Fruit fly (Drosophila melanogaster): Measurements from ENCODE around the gene Acp98AB.

The Acp98AB gene

dm6 chr3R:27661389-27661788 is 33.3 kb upstream of the Acp98AB start:
- TF ChIP-seq Mnt (GFP tag; optimal IDR thresholded peaks at IDR 0.05) (no peak), tj (GFP tag; optimal IDR thresholded peaks at IDR 0.05) (no peak), cnc (optimal IDR thresholded peaks at IDR 0.05) (no peak)

dm6 chr3R:27661971-27662489 is 32.7 kb upstream of the Acp98AB start, which contains the start of gene unc80:
unc80 (plus strand) TSS chr3R:27662439.
- TF ChIP-seq CG5204 (GFP tag; optimal IDR thresholded peaks at IDR 0.05), result peak; percentile 57
- no peak for TF ChIP-seq cnc (optimal IDR thresholded peaks at IDR 0.05)
- no peak for TF ChIP-seq Mnt (GFP tag; optimal IDR thresholded peaks at IDR 0.05)
- TF ChIP-seq ovo (GFP tag; optimal IDR thresholded peaks at IDR 0.05), result no peak
- no peak for TF ChIP-seq pad (GFP tag; optimal IDR thresholded peaks at IDR 0.05)
- TF ChIP-seq CG33017 (tag; optimal IDR thresholded peaks at IDR 0.05), result no peak
- TF ChIP-seq CG7045 (GFP tag; optimal IDR thresholded peaks at IDR 0.05), result peak; percentile 41
- TF ChIP-seq toe (GFP tag; optimal IDR thresholded peaks at IDR 0.05), result peak; percentile 40

- TF ChIP-seq kay (GFP tag; ENCODE audit: borderline replicate concordance) (no peak), Mnt (GFP tag; optimal IDR thresholded peaks at IDR 0.05) (peak; percentile 40)
Observed at dm6 chr3R:27662857-27663256, 31.8 kb upstream of the Acp98AB start.

DNA sequence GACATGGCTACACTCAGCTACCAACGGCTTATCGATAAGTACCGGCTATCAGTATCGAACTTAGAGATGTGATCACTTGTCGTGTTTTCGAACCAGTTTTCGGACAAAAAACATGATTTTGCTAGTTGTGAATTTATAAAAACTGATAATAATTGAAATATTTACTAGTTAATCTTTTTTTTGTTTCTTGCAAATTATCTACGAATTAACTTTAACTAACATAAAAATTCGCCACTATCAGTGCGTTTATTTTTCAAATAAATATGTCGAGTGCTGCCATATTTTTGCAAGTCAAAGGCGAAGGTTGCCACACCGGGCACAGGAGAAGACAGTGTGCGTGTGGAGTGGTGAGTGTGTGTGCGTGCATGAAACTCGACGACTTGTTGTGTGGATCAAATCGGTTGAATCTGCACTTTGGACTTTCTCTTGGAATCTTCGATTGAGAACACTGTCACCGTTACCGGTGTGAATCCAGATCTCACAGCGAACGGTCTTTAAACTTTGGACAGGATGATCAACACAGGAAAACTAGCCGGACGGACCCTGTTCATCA is 17.4 kb upstream of the Acp98AB start, which contains the start of gene Hsdl2:
TSS of gene Hsdl2 (plus strand) at position 349 of the 553 bp plus-strand sequence.
- TF ChIP-seq CG11617 (GFP tag; optimal IDR thresholded peaks at IDR 0.05) (peak; percentile 76), ovo (GFP tag; optimal IDR thresholded peaks at IDR 0.05) (peak; percentile 41), Clk (GFP tag; optimal IDR thresholded peaks at IDR 0.05) (peak; percentile 33), Crg-1 (GFP tag; optimal IDR thresholded peaks at IDR 0.05) (peak; percentile 72), bab1 (GFP tag; optimal IDR thresholded peaks at IDR 0.05) (peak; percentile 37), toe (GFP tag; optimal IDR thresholded peaks at IDR 0.05) (peak; percentile 62), cic (GFP tag; optimal IDR thresholded peaks at IDR 0.05) (no peak), CG7045 (GFP tag; optimal IDR thresholded peaks at IDR 0.05) (peak; percentile 22), Hr96 (GFP tag; optimal IDR thresholded peaks at IDR 0.05) (peak; percentile 57), kay (GFP tag; ENCODE audit: borderline replicate concordance) (no peak), CG7101 (tag; optimal IDR thresholded peaks at IDR 0.05) (no peak), CG14711 (tag; optimal IDR thresholded peaks at IDR 0.05) (peak; percentile 46), CG1620 (GFP tag; optimal IDR thresholded peaks at IDR 0.05) (peak; percentile 38), tj (GFP tag; optimal IDR thresholded peaks at IDR 0.05) (peak; percentile 43), CG5204 (GFP tag; optimal IDR thresholded peaks at IDR 0.05) (peak; percentile 76), CG33017 (tag; optimal IDR thresholded peaks at IDR 0.05) (peak; percentile 30), CG12768 (GFP tag; optimal IDR thresholded peaks at IDR 0.05) (peak; percentile 92), pad (GFP tag; optimal IDR thresholded peaks at IDR 0.05) (peak; percentile 41), Mnt (GFP tag; optimal IDR thresholded peaks at IDR 0.05) (peak; percentile 46), cnc (optimal IDR thresholded peaks at IDR 0.05) (no peak)

DNA sequence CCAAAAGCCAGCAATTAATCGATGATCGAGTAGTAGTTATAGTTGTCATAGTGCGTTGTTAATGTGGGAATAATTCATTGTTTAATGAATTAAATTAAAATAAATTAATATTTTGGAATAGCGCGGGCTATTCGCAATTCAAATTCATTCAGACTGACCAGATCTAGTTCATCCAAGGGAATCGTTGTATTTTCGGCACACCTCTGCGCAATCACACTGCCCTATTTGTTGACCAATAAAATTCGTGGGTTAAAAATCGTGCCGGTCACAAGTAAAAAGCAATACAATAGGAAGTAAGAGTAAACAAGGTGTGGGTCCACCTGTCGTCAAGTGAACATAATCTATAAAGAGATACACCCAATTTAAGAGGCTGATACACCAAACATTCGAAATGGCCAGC is 15.7 kb upstream of the Acp98AB start, which contains the start of gene CG12883:
TSS of gene CG12883 (plus strand) at position 273 of the 400 bp plus-strand sequence.
- TF ChIP-seq bab1 (GFP tag; optimal IDR thresholded peaks at IDR 0.05), result peak; percentile 43
- no peak for TF ChIP-seq CG1620 (GFP tag; optimal IDR thresholded peaks at IDR 0.05)

- TF ChIP-seq Mnt (GFP tag; optimal IDR thresholded peaks at IDR 0.05) (no peak), pad (GFP tag; optimal IDR thresholded peaks at IDR 0.05) (no peak), CG11617 (GFP tag; optimal IDR thresholded peaks at IDR 0.05) (no peak), CG14711 (tag; optimal IDR thresholded peaks at IDR 0.05) (no peak), Clk (GFP tag; optimal IDR thresholded peaks at IDR 0.05) (no peak), toe (GFP tag; optimal IDR thresholded peaks at IDR 0.05) (no peak), ovo (GFP tag; optimal IDR thresholded peaks at IDR 0.05) (no peak), Crg-1 (GFP tag; optimal IDR thresholded peaks at IDR 0.05) (no peak), cnc (optimal IDR thresholded peaks at IDR 0.05) (no peak)
Observed at dm6 chr3R:27679667-27680066, 15.0 kb upstream of the Acp98AB start.

- TF ChIP-seq tj (GFP tag; optimal IDR thresholded peaks at IDR 0.05) (no peak), CG33017 (tag; optimal IDR thresholded peaks at IDR 0.05) (no peak), toe (GFP tag; optimal IDR thresholded peaks at IDR 0.05) (no peak), CG14711 (tag; optimal IDR thresholded peaks at IDR 0.05) (no peak), pad (GFP tag; optimal IDR thresholded peaks at IDR 0.05) (no peak), CG7045 (GFP tag; optimal IDR thresholded peaks at IDR 0.05) (no peak), kay (GFP tag; ENCODE audit: borderline replicate concordance) (no peak), Mnt (GFP tag; optimal IDR thresholded peaks at IDR 0.05) (no peak), Hr96 (GFP tag; optimal IDR thresholded peaks at IDR 0.05) (no peak), CG1620 (GFP tag; optimal IDR thresholded peaks at IDR 0.05) (no peak), ovo (GFP tag; optimal IDR thresholded peaks at IDR 0.05) (no peak)
Observed at dm6 chr3R:27681799-27682198, 12.9 kb upstream of the Acp98AB start, which contains the start of gene Sce. Sce (minus strand) TSS chr3R:27682029.
